Worm (Caenorhabditis elegans) whole organism, late embryonic: ENCODE results near the gene ufc-1.

Experiments used
- ama-1 ChIP-seq: fragments of 150-350 bp; optimal IDR thresholded peaks from 2 replicates; lab custom pipeline; 2014
- ceh-30 ChIP-seq: fragments of 150-350 bp; optimal IDR thresholded peaks from 2 replicates; lab custom pipeline; 2014; ENCODE audit warnings: missing biosample characterization, missing genetic modification characterization
- ceh-45 ChIP-seq: fragments of 200-800 bp; sonication (Bioruptor generic); IDR thresholded peaks from 2 replicates; pipeline ENCODE4 v1.3.6; 2022; ENCODE audit warnings: missing genetic modification reagents, missing genetic modification characterization, missing compliant biosample characterization
- elt-2 ChIP-seq: sonication (generic microtip); optimal IDR thresholded peaks from 2 replicates; lab custom pipeline; 2016; ENCODE audit warnings: missing genetic modification reagents, missing genetic modification characterization, missing compliant biosample characterization
- ets-4 ChIP-seq: sonication (generic microtip); optimal IDR thresholded peaks from 2 replicates; lab custom pipeline; 2016; ENCODE audit warnings: missing genetic modification characterization, missing compliant biosample characterization
- eyg-1 ChIP-seq: sonication (generic microtip); optimal IDR thresholded peaks from 2 replicates; lab custom pipeline; 2016; ENCODE audit warnings: missing genotype, missing genetic modification characterization, missing compliant biosample characterization
- nhr-11 ChIP-seq: fragments of 150-350 bp; optimal IDR thresholded peaks from 2 replicates; lab custom pipeline; 2014; ENCODE audit warnings: missing biosample characterization, missing genetic modification characterization
- pha-4 ChIP-seq: fragments of 150-350 bp; optimal IDR thresholded peaks from 2 replicates; lab custom pipeline; 2018; ENCODE audit warnings: missing biosample characterization, missing genetic modification reagents, missing genetic modification characterization

ce11 chrIII:9331084-9331564 lies at the start of gene ufc-1:
- no peak for TF ChIP-seq nhr-11 (tag; lab: Kevin White, UChicago)
- no peak for TF ChIP-seq ets-4
- TF ChIP-seq elt-2 (tag; lab: Kevin White, UChicago): no peak
- no peak for TF ChIP-seq ama-1
- no peak for TF ChIP-seq pha-4 (tag; lab: Kevin White, UChicago)
- TF ChIP-seq eyg-1 (tag; lab: Kevin White, UChicago): no peak
- no peak for TF ChIP-seq ceh-30 (tag; lab: Kevin White, UChicago)
- no peak for TF ChIP-seq ceh-45
